Worm (Caenorhabditis elegans) whole organism, L2 larva: ENCODE measurements around the gene sid-3.

Source experiments
- C34F6.9 ChIP-seq: fragments of 150-350 bp; optimal IDR thresholded peaks from 2 replicates; lab custom pipeline; 2014; ENCODE audit warnings: missing biosample characterization, missing genetic modification characterization
- alr-1 ChIP-seq: fragments of 150-350 bp; optimal IDR thresholded peaks from 2 replicates; lab custom pipeline; 2014; ENCODE audit warnings: missing biosample characterization, missing genetic modification characterization
- aly-2 ChIP-seq: fragments of 150-350 bp; optimal IDR thresholded peaks from 2 replicates; lab custom pipeline; 2014; ENCODE audit warnings: missing biosample characterization, missing genetic modification characterization
- ama-1 ChIP-seq: fragments of 150-350 bp; optimal IDR thresholded peaks from 2 replicates; lab custom pipeline; 2018; ENCODE audit warnings: inconsistent platforms
- dmd-4 ChIP-seq: sonication (generic microtip); optimal IDR thresholded peaks from 2 replicates; lab custom pipeline; 2017; ENCODE audit warnings: missing biosample characterization, missing genetic modification characterization
- fos-1 ChIP-seq: fragments of 150-350 bp; optimal IDR thresholded peaks from 2 replicates; lab custom pipeline; 2014; ENCODE audit warnings: missing biosample characterization, missing genetic modification characterization
- lin-39 ChIP-seq: fragments of 150-350 bp; optimal IDR thresholded peaks from 2 replicates; lab custom pipeline; 2014; ENCODE audit warnings: missing biosample characterization, missing genetic modification reagents, missing genetic modification characterization
- nhr-11 ChIP-seq: fragments of 150-350 bp; optimal IDR thresholded peaks from 2 replicates; lab custom pipeline; 2014; ENCODE audit warnings: missing biosample characterization, missing genetic modification characterization
- nhr-12 ChIP-seq: fragments of 150-350 bp; optimal IDR thresholded peaks from 2 replicates; lab custom pipeline; 2014; ENCODE audit warnings: missing biosample characterization, missing genetic modification characterization
- zag-1 ChIP-seq: fragments of 150-350 bp; optimal IDR thresholded peaks from 2 replicates; lab custom pipeline; 2014; ENCODE audit warnings: missing biosample characterization, missing genetic modification characterization

DNA sequence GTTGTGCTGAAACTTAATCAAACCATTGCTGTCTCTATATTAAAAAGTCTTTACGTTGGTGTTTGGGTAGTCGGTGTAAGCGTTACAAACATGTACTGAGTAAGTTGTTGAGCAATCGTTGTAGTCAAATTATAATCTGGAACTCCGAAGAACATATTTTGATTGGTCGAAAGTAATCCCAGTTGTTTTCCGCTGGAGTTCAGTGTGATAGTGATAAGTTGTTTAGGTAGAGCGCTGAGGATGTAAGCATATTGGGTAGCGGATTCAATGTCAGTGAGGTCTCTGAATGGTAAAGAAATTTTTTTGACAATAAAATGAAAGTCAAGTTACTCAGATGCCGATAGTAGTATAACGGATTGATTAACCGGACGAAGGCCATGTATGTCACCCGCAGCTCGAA lies 41.2 kb downstream of the sid-3 start:
- TF ChIP-seq zag-1 (tag; lab: Kevin White, UChicago) (no peak), alr-1 (tag; lab: Kevin White, UChicago) (no peak), nhr-11 (tag; lab: Kevin White, UChicago) (no peak), nhr-12 (tag; lab: Kevin White, UChicago) (no peak), ama-1 (lab: Kevin White, UChicago) (no peak), dmd-4 (tag; lab: Kevin White, UChicago) (no peak), C34F6.9 (tag; lab: Kevin White, UChicago) (no peak), fos-1 (tag; lab: Kevin White, UChicago) (no peak), aly-2 (tag; lab: Kevin White, UChicago) (no peak), lin-39 (tag; lab: Kevin White, UChicago) (no peak)
